Fruit fly (Drosophila melanogaster) whole organism, adult: Measurements from ENCODE around the gene CG46468.

Source experiments
- CG11617 ChIP-seq: fragments of 200-800 bp; sonication (Bioruptor generic); optimal IDR thresholded peaks from 2 replicates; lab custom pipeline; 2017; ENCODE audit warnings: mild to moderate bottlenecking, missing biosample characterization, missing genetic modification reagents, missing genetic modification characterization
- Clk ChIP-seq: fragments of 200-800 bp; sonication (Bioruptor generic); optimal IDR thresholded peaks from 2 replicates; lab custom pipeline; 2017; ENCODE audit warnings: missing biosample characterization, missing genetic modification characterization
- bab1 ChIP-seq: fragments of 200-800 bp; sonication (Bioruptor generic); optimal IDR thresholded peaks from 3 replicates; lab custom pipeline; 2019; ENCODE audit warnings: missing biosample characterization, mild to moderate bottlenecking, missing genetic modification characterization, moderate library complexity
- cnc ChIP-seq, 2 experiments: fragments of >200 bp; optimal IDR thresholded peaks; 2 replicates each; lab custom pipeline; 2017

DNA sequence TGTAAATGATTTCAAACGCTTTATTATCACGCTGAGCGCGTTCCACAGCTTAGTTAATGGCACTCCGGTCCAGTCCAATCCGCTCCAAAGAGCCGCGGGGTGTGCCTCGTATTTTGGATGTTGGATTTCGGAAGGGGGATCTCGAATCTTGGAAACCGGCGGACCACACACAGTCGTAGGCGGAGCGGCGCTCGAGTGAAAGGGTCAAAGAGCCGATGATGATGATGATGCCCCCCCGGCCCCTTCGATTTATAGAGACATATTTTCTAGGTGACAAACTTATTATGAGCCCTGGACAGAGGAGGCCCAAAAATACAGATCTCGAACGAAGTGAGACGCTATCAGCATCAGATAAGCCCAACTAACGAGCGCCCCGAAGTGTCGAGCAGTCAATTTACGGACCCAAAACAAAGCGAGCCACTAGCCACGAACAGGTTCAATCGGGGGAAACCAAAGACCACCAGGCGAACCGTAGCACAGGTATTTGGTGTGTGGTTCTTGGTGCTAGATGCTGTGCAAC, 44.2 kb upstream of the CG46468 start:
- TF ChIP-seq Clk (GFP tag; lab: Kevin White, UChicago) (no peak), cnc (optimal IDR thresholded peaks at IDR 0.05; lab: Kevin White, UChicago) (no peak), CG11617 (GFP tag; lab: Kevin White, UChicago) (no peak), bab1 (GFP tag; lab: Kevin White, UChicago) (no peak)
